Fruit fly (Drosophila melanogaster) whole organism, wandering third instar larva: ENCODE measurements around the gene CG12481.

Experiments used
- HLH106 ChIP-seq: fragments of 200-800 bp; optimal IDR thresholded peaks from 3 replicates; lab custom pipeline; 2019; ENCODE audit warnings: missing biosample characterization, mild to moderate bottlenecking, missing genetic modification characterization, moderate library complexity
- lola ChIP-seq: fragments of >200 bp; optimal IDR thresholded peaks from 2 replicates; lab custom pipeline; 2017; ENCODE audit warnings: missing biosample characterization, missing genetic modification characterization
- rgr ChIP-seq: fragments of 200-800 bp; sonication (Bioruptor generic); optimal IDR thresholded peaks from 3 replicates; lab custom pipeline; 2016; ENCODE audit warnings: missing biosample characterization, mild to moderate bottlenecking, missing genetic modification characterization
- tai ChIP-seq: sonication (Bioruptor generic); optimal IDR thresholded peaks from 2 replicates; lab custom pipeline; 2016; ENCODE audit warnings: missing biosample characterization, missing genetic modification characterization

- TF ChIP-seq tai (GFP tag; lab: Kevin White, UChicago): no peak
- TF ChIP-seq rgr (GFP tag; lab: Kevin White, UChicago): no peak
- TF ChIP-seq lola: no peak
- TF ChIP-seq HLH106 (tag; lab: Kevin White, UChicago): no peak
Measured at dm6 chrX:14199967-14200531, 13.0 kb downstream of the CG12481 start, which contains the start of gene CG11590.
